Fruit fly (Drosophila melanogaster): Measurements from ENCODE around the gene CG13733.

CG13733 gene

dm6 chr3L:17430957-17431585 is 47.7 kb downstream of the CG13733 start (continued):
- TF ChIP-seq CG12071 (GFP tag; optimal IDR thresholded peaks at IDR 0.05) (no peak), Lim3 (GFP tag; IDR thresholded peaks at IDR 0.05) (no peak), pfk (GFP tag; optimal IDR thresholded peaks at IDR 0.05) (peak; percentile 81), CG9876 (GFP tag; optimal IDR thresholded peaks at IDR 0.05) (no peak), gfzf (GFP tag; optimal IDR thresholded peaks at IDR 0.05) (no peak), CG8765 (GFP tag; IDR thresholded peaks at IDR 0.05) (no peak), dati (GFP tag; IDR thresholded peaks at IDR 0.05) (no peak), ato (GFP tag; IDR thresholded peaks at IDR 0.05; ENCODE audit: partially characterized antibody) (no peak), CG18262 (tag; optimal IDR thresholded peaks at IDR 0.05) (no peak), CG9932 (GFP tag; IDR thresholded peaks at IDR 0.05) (peak; percentile 15; the same call in 1 of the 2 replicates), wor (GFP tag; IDR thresholded peaks at IDR 0.05) (no peak), CG7928 (GFP tag; optimal IDR thresholded peaks at IDR 0.05) (no peak), Camta (GFP tag; optimal IDR thresholded peaks at IDR 0.05) (no peak), tio (GFP tag; optimal IDR thresholded peaks at IDR 0.05) (no peak), CG12299 (tag; optimal IDR thresholded peaks at IDR 0.05) (no peak), cwo (GFP tag; optimal IDR thresholded peaks at IDR 0.05) (peak; percentile 79), CG3281 (GFP tag; optimal IDR thresholded peaks at IDR 0.05) (no peak), CG15479 (GFP tag; optimal IDR thresholded peaks at IDR 0.05) (no peak), CG4282 (GFP tag; optimal IDR thresholded peaks at IDR 0.05) (no peak), Hmr (GFP tag; optimal IDR thresholded peaks at IDR 0.05) (peak; percentile 49), CG8924 (tag; optimal IDR thresholded peaks at IDR 0.05) (no peak), rib (GFP tag; IDR thresholded peaks at IDR 0.05) (no peak), CG11723 (GFP tag; optimal IDR thresholded peaks at IDR 0.05) (no peak), ttk (GFP tag; IDR thresholded peaks at IDR 0.05) (no peak), ken (GFP tag; IDR thresholded peaks at IDR 0.05) (no peak), CG1792 (GFP tag; optimal IDR thresholded peaks at IDR 0.05) (no peak), exex (tag; optimal IDR thresholded peaks at IDR 0.05) (peak; percentile 90), CG10274 (GFP tag; optimal IDR thresholded peaks at IDR 0.05) (no peak), lilli (GFP tag; optimal IDR thresholded peaks at IDR 0.05) (peak; percentile 14), sd (tag; optimal IDR thresholded peaks at IDR 0.05) (no peak), Myb (GFP tag; optimal IDR thresholded peaks at IDR 0.05) (no peak), CG4404 (GFP tag; IDR thresholded peaks at IDR 0.05) (no peak), Ets65A (GFP tag) (no peak), C15 (GFP tag; IDR thresholded peaks at IDR 0.05) (no peak), ham (GFP tag; IDR thresholded peaks at IDR 0.05) (no peak), insv (GFP tag; optimal IDR thresholded peaks at IDR 0.05) (no peak), CG18619 (GFP tag; optimal IDR thresholded peaks at IDR 0.05) (no peak), chn (GFP tag; optimal IDR thresholded peaks at IDR 0.05) (no peak), run (tag; optimal IDR thresholded peaks at IDR 0.05) (no peak), nom (GFP tag; optimal IDR thresholded peaks at IDR 0.05) (no peak), org-1 (GFP tag; optimal IDR thresholded peaks at IDR 0.05) (no peak), CG10543 (GFP tag; optimal IDR thresholded peaks at IDR 0.05) (no peak), CG15269 (tag; optimal IDR thresholded peaks at IDR 0.05) (peak; percentile 33), Vsx1 (GFP tag; optimal IDR thresholded peaks at IDR 0.05) (peak; percentile 7), lab (GFP tag; optimal IDR thresholded peaks at IDR 0.05) (peak; percentile 40), Dbx (GFP tag; IDR thresholded peaks at IDR 0.05) (0 out of 3 replicates have a peak, but pooled peaks have one; percentile 31), ATbp (GFP tag; optimal IDR thresholded peaks at IDR 0.05) (no peak), Abd-B (GFP tag; optimal IDR thresholded peaks at IDR 0.05) (no peak), Nf-YC (tag; optimal IDR thresholded peaks at IDR 0.05) (no peak), CG7357 (GFP tag; IDR thresholded peaks at IDR 0.05) (no peak), CG17912 (GFP tag; optimal IDR thresholded peaks at IDR 0.05) (no peak)
